Fruit fly (Drosophila melanogaster): ENCODE data around the gene Apc.

Apc gene

DNA sequence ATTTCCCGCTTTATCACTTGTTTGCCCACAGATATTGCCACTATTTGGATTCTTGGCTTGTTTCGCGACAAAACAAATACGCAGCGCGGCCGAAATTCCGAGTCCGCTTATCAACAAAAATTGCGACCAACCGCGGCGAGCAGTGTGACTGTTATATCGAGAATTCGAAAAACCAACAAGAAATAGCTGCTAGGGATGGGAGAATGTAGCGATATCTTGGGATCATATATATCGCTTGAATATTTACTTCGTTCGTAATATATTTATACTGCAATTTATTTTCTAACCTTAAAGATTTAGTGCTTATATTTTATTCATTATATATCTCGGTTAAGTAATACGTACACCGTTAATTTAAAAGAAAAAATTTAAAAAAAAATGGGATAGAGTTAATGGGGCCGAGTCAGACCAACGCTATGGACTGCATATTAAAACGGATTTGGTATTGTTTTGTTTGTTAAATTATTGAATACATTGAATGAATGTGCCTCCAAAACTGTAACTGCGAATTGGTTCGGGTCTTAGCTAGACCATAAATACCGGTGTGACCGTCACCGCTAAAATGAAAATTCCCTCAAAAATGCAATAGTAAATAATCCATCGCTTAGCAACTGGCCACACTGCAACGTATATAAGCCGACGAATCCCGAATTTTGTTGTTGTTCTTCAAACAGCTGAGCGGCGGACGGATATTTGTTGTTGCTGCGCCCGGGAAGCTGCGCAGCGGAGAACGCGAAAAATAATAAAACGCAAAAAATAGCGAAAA lies at the start of gene Apc, which contains the start of gene spg:
Apc (minus strand) TSS at position 138 of the 766 bp plus-strand sequence.
spg (plus strand) TSS at position 660 of the 766 bp plus-strand sequence.
- no peak for TF ChIP-seq tio (GFP tag; optimal IDR thresholded peaks at IDR 0.05)
- TF ChIP-seq CG12744 (GFP tag; optimal IDR thresholded peaks at IDR 0.05) = no peak
- TF ChIP-seq CG10209 (GFP tag; optimal IDR thresholded peaks at IDR 0.05) = peak; percentile 19
- TF ChIP-seq btn (GFP tag; optimal IDR thresholded peaks at IDR 0.05) = no peak
- TF ChIP-seq sna (GFP tag; IDR thresholded peaks at IDR 0.05; ENCODE audit: partially characterized antibody) = peak; percentile 77
- TF ChIP-seq salm (tag; optimal IDR thresholded peaks at IDR 0.05) = peak; percentile 57
- no peak for TF ChIP-seq yki (optimal IDR thresholded peaks at IDR 0.05)
- TF ChIP-seq CG17829 (tag; optimal IDR thresholded peaks at IDR 0.05) = peak; percentile 61
- TF ChIP-seq sima (GFP tag; optimal IDR thresholded peaks at IDR 0.05) = no peak
- peak; percentile 8 for TF ChIP-seq Chrac-16 (GFP tag; optimal IDR thresholded peaks at IDR 0.05)
- no peak for TF ChIP-seq Ada2b (GFP tag; IDR thresholded peaks at IDR 0.05)
- peak; percentile 51 for TF ChIP-seq CoRest (tag; optimal IDR thresholded peaks at IDR 0.05)
- peak; percentile 70 for TF ChIP-seq chm (GFP tag; IDR thresholded peaks at IDR 0.05)
- peak; percentile 95 for TF ChIP-seq CG4360 (GFP tag; IDR thresholded peaks at IDR 0.05)
- peak; percentile 34 for TF ChIP-seq her (GFP tag; optimal IDR thresholded peaks at IDR 0.05)
- peak; percentile 93 for TF ChIP-seq Dll (GFP tag; IDR thresholded peaks at IDR 0.05; ENCODE audit: partially characterized antibody)
- TF ChIP-seq Scr (GFP tag; IDR thresholded peaks at IDR 0.05; ENCODE audit: partially characterized antibody) = peak; percentile 87
- peak in 1 of 2 experiments; percentile 49 for TF ChIP-seq insv (GFP tag; optimal IDR thresholded peaks at IDR 0.05)
- peak; percentile 51 for TF ChIP-seq bigmax (GFP tag; optimal IDR thresholded peaks at IDR 0.05)
- TF ChIP-seq mirr (GFP tag; optimal IDR thresholded peaks at IDR 0.05) = peak; percentile 59
- no peak; the same call in 1 of the 2 replicates for TF ChIP-seq GATAe (GFP tag; conservative IDR thresholded peaks at IDR 0.05)
- TF ChIP-seq CG2116 (GFP tag; optimal IDR thresholded peaks at IDR 0.05) = peak; percentile 49
- peak; percentile 59 for TF ChIP-seq org-1 (GFP tag; optimal IDR thresholded peaks at IDR 0.05)
- TF ChIP-seq CG15601 (tag; optimal IDR thresholded peaks at IDR 0.05) = peak; percentile 27
- TF ChIP-seq CG11247 (GFP tag; IDR thresholded peaks at IDR 0.05) = peak; percentile 42; the same call in 1 of the 2 replicates
- peak; percentile 7 for TF ChIP-seq CG32532 (GFP tag; IDR thresholded peaks at IDR 0.05)
- TF ChIP-seq Tbp (GFP tag; optimal IDR thresholded peaks at IDR 0.05) = peak; percentile 92
- no peak for TF ChIP-seq Spps (tag; optimal IDR thresholded peaks at IDR 0.05)
- TF ChIP-seq CG10274 (GFP tag; optimal IDR thresholded peaks at IDR 0.05) = no peak
- no peak for TF ChIP-seq pros (GFP tag; optimal IDR thresholded peaks at IDR 0.05)
- TF ChIP-seq crol (GFP tag; IDR thresholded peaks at IDR 0.05) = 0 out of 2 replicates have a peak, but pooled peaks have one; percentile 27
- peak; percentile 39; the same call in 1 of the 3 replicates for TF ChIP-seq CG6791 (GFP tag; IDR thresholded peaks at IDR 0.05; ENCODE audit: partially characterized antibody)
- TF ChIP-seq rib (GFP tag; IDR thresholded peaks at IDR 0.05) = peak; percentile 78
- TF ChIP-seq CG7271 (tag; optimal IDR thresholded peaks at IDR 0.05) = no peak
- TF ChIP-seq crp (GFP tag; optimal IDR thresholded peaks at IDR 0.05) = peak; percentile 11 to 85
- no peak for TF ChIP-seq Elba2 (GFP tag; optimal IDR thresholded peaks at IDR 0.05)
- TF ChIP-seq CG16813 (GFP tag; IDR thresholded peaks at IDR 0.05; ENCODE audit: partially characterized antibody) = peak; percentile 83
- TF ChIP-seq CG12942 (GFP tag; optimal IDR thresholded peaks at IDR 0.05) = peak; percentile 10
- TF ChIP-seq sqz (GFP tag; optimal IDR thresholded peaks at IDR 0.05) = peak; percentile 39
- TF ChIP-seq HmgD (GFP tag; optimal IDR thresholded peaks at IDR 0.05) = peak; percentile 50
- TF ChIP-seq tin (GFP tag; optimal IDR thresholded peaks at IDR 0.05) = no peak
- no peak for TF ChIP-seq slou (GFP tag; optimal IDR thresholded peaks at IDR 0.05)
- TF ChIP-seq CG3163 (GFP tag; optimal IDR thresholded peaks at IDR 0.05) = peak; percentile 36
- peak; percentile 33 for TF ChIP-seq CG13894 (tag; optimal IDR thresholded peaks at IDR 0.05)
- peak; percentile 51 for TF ChIP-seq CG11723 (GFP tag; optimal IDR thresholded peaks at IDR 0.05)
- TF ChIP-seq CG7987 (GFP tag; optimal IDR thresholded peaks at IDR 0.05) = peak; percentile 76
- peak; percentile 44 for TF ChIP-seq CG18262 (tag; optimal IDR thresholded peaks at IDR 0.05)
- TF ChIP-seq bowl (GFP tag; IDR thresholded peaks at IDR 0.05) = no peak; the same call in 1 of the 2 replicates
- peak; percentile 46 for TF ChIP-seq HLH54F (GFP tag; optimal IDR thresholded peaks at IDR 0.05)
